Fruit fly (Drosophila melanogaster) whole organism, embryonic: Measurements from ENCODE around the gene CG13239.

ENCODE experiments used
- B-H2 ChIP-seq: fragments of 200-800 bp; sonication (Bioruptor generic); optimal IDR thresholded peaks from 2 replicates; lab custom pipeline; 2018; ENCODE audit warnings: missing biosample characterization, mild to moderate bottlenecking, missing genetic modification characterization
- CG11085 ChIP-seq: fragments of 200-800 bp; sonication (Bioruptor generic); IDR thresholded peaks from 2 replicates; pipeline ENCODE4 v1.3.6; 2022; ENCODE audit warnings: missing biosample characterization, missing genetic modification characterization
- CG11456 ChIP-seq: fragments of 200-800 bp; sonication (Bioruptor generic); IDR thresholded peaks from 3 replicates; pipeline ENCODE4 v1.3.6; 2022; ENCODE audit warnings: missing biosample characterization, missing genetic modification characterization
- CG11695 ChIP-seq: fragments of 200-800 bp; sonication (Bioruptor generic); IDR thresholded peaks from 3 replicates; pipeline ENCODE4 v1.3.6; 2022; ENCODE audit warnings: missing biosample characterization, missing genetic modification characterization
- CG12219 ChIP-seq: fragments of 200-800 bp; sonication (Bioruptor generic); optimal IDR thresholded peaks from 3 replicates; lab custom pipeline; 2018; ENCODE audit warnings: missing biosample characterization, mild to moderate bottlenecking, missing genetic modification characterization
- CG13287 ChIP-seq: fragments of 200-800 bp; sonication (Bioruptor generic); IDR thresholded peaks from 2 replicates; pipeline ENCODE4 v1.3.6; 2022; ENCODE audit warnings: missing biosample characterization, missing genetic modification characterization; ENCODE audit not compliant: partially characterized antibody
- CG13894 ChIP-seq: fragments of 200-800 bp; sonication (Bioruptor generic); optimal IDR thresholded peaks from 3 replicates; lab custom pipeline; 2018; ENCODE audit warnings: missing biosample characterization, mild to moderate bottlenecking, missing genetic modification characterization, moderate library complexity
- CG17912 ChIP-seq: fragments of 200-800 bp; sonication (Bioruptor generic); optimal IDR thresholded peaks from 2 replicates; lab custom pipeline; 2018; ENCODE audit warnings: missing biosample characterization, mild to moderate bottlenecking, missing genetic modification characterization
- CG2129 ChIP-seq: fragments of 200-800 bp; sonication (Bioruptor generic); IDR thresholded peaks from 2 replicates; pipeline ENCODE4 v1.3.6; 2022; ENCODE audit warnings: missing biosample characterization, missing genetic modification characterization; ENCODE audit not compliant: partially characterized antibody
- CG2199 ChIP-seq: fragments of 200-800 bp; sonication (Bioruptor generic); IDR thresholded peaks from 3 replicates; pipeline ENCODE4 v1.3.6; 2022; ENCODE audit warnings: missing biosample characterization, missing genetic modification characterization
- CG3726 ChIP-seq: fragments of 200-800 bp; sonication (Bioruptor generic); IDR thresholded peaks from 3 replicates; pipeline ENCODE4, ENCODE4 v1.3.6; 2022; ENCODE audit warnings: missing biosample characterization, missing genetic modification characterization
- CG3847 ChIP-seq: fragments of 200-800 bp; sonication (Bioruptor generic); IDR thresholded peaks from 2 replicates; pipeline ENCODE4 v1.3.6; 2022; ENCODE audit warnings: missing biosample characterization, missing genetic modification characterization
- CG3995 ChIP-seq: fragments of 200-800 bp; sonication (Bioruptor generic); optimal IDR thresholded peaks from 3 replicates; lab custom pipeline; 2016; ENCODE audit warnings: missing biosample characterization, missing genetic modification characterization
- CG4328 ChIP-seq: fragments of 200-800 bp; sonication (Bioruptor generic); optimal IDR thresholded peaks from 3 replicates; lab custom pipeline; 2017; ENCODE audit warnings: missing biosample characterization, missing genetic modification reagents, missing genetic modification characterization
- CG4360 ChIP-seq: fragments of 200-800 bp; sonication (Bioruptor generic); IDR thresholded peaks from 2 replicates; pipeline ENCODE4 v1.3.6; 2022; ENCODE audit warnings: missing biosample characterization, missing genetic modification characterization
- CG4854 ChIP-seq: fragments of 200-800 bp; sonication (Bioruptor generic); optimal IDR thresholded peaks from 2 replicates; lab custom pipeline; 2016; ENCODE audit warnings: missing biosample characterization, missing genetic modification characterization, inconsistent platforms
- CG6272 ChIP-seq: fragments of 200-800 bp; sonication (Bioruptor generic); IDR thresholded peaks from 2 replicates; pipeline ENCODE4 v1.3.6; 2022; ENCODE audit warnings: missing biosample characterization, missing genetic modification characterization
- CG6791 ChIP-seq: fragments of 200-800 bp; sonication (Bioruptor generic); IDR thresholded peaks from 3 replicates; pipeline ENCODE4 v1.3.6; 2022; ENCODE audit warnings: missing biosample characterization, missing genetic modification characterization; ENCODE audit not compliant: partially characterized antibody
- CrebB ChIP-seq: fragments of 200-800 bp; sonication (Bioruptor generic); optimal IDR thresholded peaks from 3 replicates; lab custom pipeline; 2018; ENCODE audit warnings: missing biosample characterization, mild to moderate bottlenecking, missing genetic modification characterization
- D19A ChIP-seq: fragments of 200-800 bp; optimal IDR thresholded peaks from 3 replicates; lab custom pipeline; 2019; ENCODE audit warnings: missing biosample characterization, mild to moderate bottlenecking, missing genetic modification characterization, moderate library complexity
- Dfd ChIP-seq, 2 experiments: fragments of >200 bp; optimal IDR thresholded peaks; 2 replicates each; lab custom pipeline; 2017; ENCODE audit warnings: missing biosample characterization in 2 of 2, missing genetic modification characterization in 2 of 2
- Dll ChIP-seq: fragments of 200-800 bp; sonication (Bioruptor generic); IDR thresholded peaks from 4 replicates; pipeline ENCODE4 v1.3.6; 2022; ENCODE audit warnings: missing biosample characterization, missing genetic modification characterization; ENCODE audit not compliant: partially characterized antibody
- Dref ChIP-seq: fragments of 200-800 bp; sonication (Bioruptor generic); IDR thresholded peaks from 2 replicates; pipeline ENCODE4 v1.3.6; 2022; ENCODE audit warnings: missing biosample characterization, missing genetic modification characterization
- E2f2 ChIP-seq: fragments of 200-800 bp; sonication (Bioruptor generic); IDR thresholded peaks from 2 replicates; pipeline ENCODE4 v1.3.6; 2022; ENCODE audit warnings: missing biosample characterization, missing genetic modification characterization
- HLH4C ChIP-seq: fragments of 200-800 bp; sonication (Bioruptor generic); IDR thresholded peaks from 3 replicates; pipeline ENCODE4 v1.3.6; 2022; ENCODE audit warnings: missing biosample characterization, missing genetic modification characterization; ENCODE audit not compliant: partially characterized antibody
- HLHmδ ChIP-seq: fragments of 200-800 bp; sonication (Bioruptor generic); optimal IDR thresholded peaks from 2 replicates; lab custom pipeline; 2018; ENCODE audit warnings: missing biosample characterization, mild to moderate bottlenecking, missing genetic modification characterization, moderate library complexity
- HmgD ChIP-seq: fragments of 200-800 bp; sonication (Bioruptor generic); optimal IDR thresholded peaks from 3 replicates; lab custom pipeline; 2016; ENCODE audit warnings: missing biosample characterization, missing genetic modification characterization
- HmgZ ChIP-seq: fragments of 200-800 bp; sonication (Bioruptor generic); optimal IDR thresholded peaks from 2 replicates; lab custom pipeline; 2018; ENCODE audit warnings: missing biosample characterization, mild to moderate bottlenecking, missing genetic modification characterization
- MBD-R2 ChIP-seq: fragments of 200-800 bp; sonication (Bioruptor generic); IDR thresholded peaks from 2 replicates; pipeline ENCODE4 v1.3.6; 2022; ENCODE audit warnings: missing biosample characterization, missing genetic modification characterization
- MESR4 ChIP-seq: fragments of 200-800 bp; sonication (Bioruptor generic); optimal IDR thresholded peaks from 2 replicates; lab custom pipeline; 2018; ENCODE audit warnings: missing biosample characterization, mild to moderate bottlenecking, missing genetic modification characterization, moderate library complexity
- NK7.1 ChIP-seq: fragments of 200-800 bp; sonication (Bioruptor generic); optimal IDR thresholded peaks from 3 replicates; lab custom pipeline; 2016; ENCODE audit warnings: missing biosample characterization, missing genetic modification characterization
- Pdp1 ChIP-seq, 2 experiments: fragments of 200-800 bp; sonication (Bioruptor generic); optimal IDR thresholded peaks; 3 replicates each; lab custom pipeline; 2016; ENCODE audit warnings: missing biosample characterization in 2 of 2, missing genetic modification characterization in 2 of 2, mild to moderate bottlenecking in 1 of 2, moderate library complexity in 1 of 2
- amos ChIP-seq: fragments of 200-800 bp; sonication (Bioruptor generic); IDR thresholded peaks from 2 replicates; pipeline ENCODE4 v1.3.6; 2022; ENCODE audit warnings: missing biosample characterization, missing genetic modification characterization; ENCODE audit not compliant: partially characterized antibody
- cato ChIP-seq: fragments of 200-800 bp; sonication (Bioruptor generic); optimal IDR thresholded peaks from 2 replicates; lab custom pipeline; 2016; ENCODE audit warnings: missing biosample characterization, missing genetic modification characterization, borderline replicate concordance
- chinmo ChIP-seq: fragments of 200-800 bp; sonication (Bioruptor generic); IDR thresholded peaks from 4 replicates; pipeline ENCODE4 v1.3.6; 2022; ENCODE audit warnings: missing biosample characterization, missing genetic modification characterization; ENCODE audit not compliant: partially characterized antibody
- fd96Cb ChIP-seq: fragments of 200-800 bp; sonication (Bioruptor generic); optimal IDR thresholded peaks from 2 replicates; lab custom pipeline; 2018; ENCODE audit warnings: missing biosample characterization, mild to moderate bottlenecking, missing genetic modification characterization, moderate library complexity
- grau ChIP-seq: fragments of 200-800 bp; optimal IDR thresholded peaks from 3 replicates; lab custom pipeline; 2019; ENCODE audit warnings: missing biosample characterization, mild to moderate bottlenecking, missing genetic modification characterization, moderate library complexity
- inv ChIP-seq: fragments of 200-800 bp; sonication (Bioruptor generic); IDR thresholded peaks from 2 replicates; pipeline ENCODE4 v1.3.6; 2022; ENCODE audit warnings: missing biosample characterization, missing genetic modification characterization; ENCODE audit not compliant: partially characterized antibody
- ken ChIP-seq: fragments of 200-800 bp; sonication (Bioruptor generic); IDR thresholded peaks from 3 replicates; pipeline ENCODE4 v1.3.6; 2022; ENCODE audit warnings: missing biosample characterization, missing genetic modification characterization
- knrl ChIP-seq: fragments of 200-800 bp; sonication (Bioruptor generic); IDR thresholded peaks from 3 replicates; pipeline ENCODE4 v1.3.6; 2022; ENCODE audit warnings: missing biosample characterization, missing genetic modification characterization; ENCODE audit not compliant: partially characterized antibody
- nmo ChIP-seq: fragments of 200-800 bp; sonication (Bioruptor generic); optimal IDR thresholded peaks from 2 replicates; lab custom pipeline; 2018; ENCODE audit warnings: missing biosample characterization, mild to moderate bottlenecking, missing genetic modification characterization, moderate library complexity
- pfk ChIP-seq: fragments of 200-800 bp; sonication (Bioruptor generic); optimal IDR thresholded peaks from 2 replicates; lab custom pipeline; 2018; ENCODE audit warnings: missing biosample characterization, mild to moderate bottlenecking, missing genetic modification characterization, moderate library complexity
- phol ChIP-seq: fragments of 200-800 bp; sonication (Bioruptor generic); optimal IDR thresholded peaks from 3 replicates; lab custom pipeline; 2018; ENCODE audit warnings: missing biosample characterization, mild to moderate bottlenecking, missing genetic modification characterization, moderate library complexity
- row ChIP-seq: fragments of 200-800 bp; sonication (Bioruptor generic); IDR thresholded peaks from 3 replicates; pipeline ENCODE4 v1.3.6; 2022; ENCODE audit warnings: missing biosample characterization, missing genetic modification characterization
- salm ChIP-seq: fragments of 200-800 bp; sonication (Bioruptor generic); optimal IDR thresholded peaks from 2 replicates; lab custom pipeline; 2018; ENCODE audit warnings: missing biosample characterization, mild to moderate bottlenecking, missing genetic modification characterization
- tna ChIP-seq: fragments of 200-800 bp; sonication (Bioruptor generic); IDR thresholded peaks from 2 replicates; pipeline ENCODE4 v1.3.6; 2022; ENCODE audit warnings: missing biosample characterization, missing genetic modification characterization; ENCODE audit not compliant: partially characterized antibody
- trem ChIP-seq: fragments of 200-800 bp; optimal IDR thresholded peaks from 3 replicates; lab custom pipeline; 2019; ENCODE audit warnings: missing biosample characterization, mild to moderate bottlenecking, missing genetic modification characterization, moderate library complexity
- vvl ChIP-seq: fragments of 200-800 bp; sonication (Bioruptor generic); IDR thresholded peaks from 2 replicates; pipeline ENCODE4 v1.3.6; 2022; ENCODE audit warnings: missing biosample characterization, missing genetic modification characterization
- zen ChIP-seq: fragments of 200-800 bp; sonication (Bioruptor generic); optimal IDR thresholded peaks from 3 replicates; lab custom pipeline; 2018; ENCODE audit warnings: missing biosample characterization, mild to moderate bottlenecking, missing genetic modification characterization, moderate library complexity

CG13239 gene

DNA sequence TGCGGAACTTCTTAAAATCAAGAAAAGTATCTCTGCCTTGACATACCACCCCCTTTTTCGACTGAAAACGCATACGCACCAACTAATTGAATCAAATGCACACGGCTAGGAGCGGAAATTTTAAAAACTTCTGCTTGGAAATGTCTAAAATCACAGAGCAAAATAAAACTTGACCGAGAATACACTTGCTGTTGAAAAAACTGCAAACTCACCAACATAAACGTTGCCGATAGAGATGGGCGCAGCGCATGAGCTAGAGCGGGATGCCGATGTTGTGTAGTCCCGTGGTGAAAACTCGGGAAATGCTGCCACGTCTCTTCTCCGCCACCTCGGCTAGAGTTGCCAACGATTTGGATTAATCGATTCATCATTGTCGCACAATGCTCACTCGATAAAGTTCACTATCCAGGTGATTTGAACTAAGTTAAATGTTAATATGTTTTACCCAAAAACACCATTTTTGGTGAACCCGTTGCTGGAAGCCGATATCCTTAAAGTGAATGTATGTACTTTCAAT lies 11.3 kb downstream of the CG13239 start, which contains the start of the genes CG11109 and Arf1:
CG11109 (plus strand) TSS at position 356 of the 517 bp plus-strand sequence.
Arf1 (minus strand) TSS at position 387 of the 517 bp plus-strand sequence.
- TF ChIP-seq CG3726 (GFP tag; lab: Robert Waterston, UW) (no peak), pfk (peak; percentile 19), chinmo (peak; percentile 80), MBD-R2 (GFP tag; lab: Robert Waterston, UW) (peak; percentile 76), amos (GFP tag; lab: Robert Waterston, UW) (peak; percentile 85), vvl (0 out of 2 replicates have a peak, but pooled peaks have one; percentile 10), CG17912 (GFP tag; lab: Kevin White, UChicago) (peak; percentile 47), knrl (GFP tag; lab: Robert Waterston, UW) (peak; percentile 62), CG2199 (0 out of 3 replicates have a peak, but pooled peaks have one; percentile 11), B-H2 (peak; percentile 1), CG3995 (GFP tag; lab: Kevin White, UChicago) (peak; percentile 83), CG4360 (no peak), D19A (peak; percentile 1), MESR4 (peak; percentile 70), inv (GFP tag; lab: Robert Waterston, UW) (peak; percentile 44; the same call in 1 of the 2 replicates), CG11695 (peak; percentile 25; the same call in 1 of the 3 replicates), CG13287 (peak; percentile 55), CG12219 (GFP tag; lab: Kevin White, UChicago) (peak; percentile 0), CG3847 (GFP tag; lab: Robert Waterston, UW) (peak; percentile 45), CG13894 (no peak), CG2129 (GFP tag; lab: Robert Waterston, UW) (peak; percentile 47), CG6272 (GFP tag; lab: Robert Waterston, UW) (no peak), CG11456 (GFP tag; lab: Robert Waterston, UW) (no peak), trem (peak; percentile 39), E2f2 (GFP tag; lab: Robert Waterston, UW) (peak; percentile 61), HLH4C (peak; percentile 59; the same call in 2 of the 3 replicates), row (GFP tag; lab: Robert Waterston, UW) (peak; percentile 60), HmgD (GFP tag; lab: Kevin White, UChicago) (peak; percentile 2), CG4854 (peak; percentile 86), NK7.1 (GFP tag; lab: Kevin White, UChicago) (no peak), CG11085 (GFP tag; lab: Robert Waterston, UW) (no peak), CG6791 (peak; percentile 89), HmgZ (tag; lab: Kevin White, UChicago) (peak; percentile 68), Dll (GFP tag; lab: Robert Waterston, UW) (peak; percentile 51), Dfd (GFP tag; optimal IDR thresholded peaks at IDR 0.05; lab: Kevin White, UChicago) (no peak), HLHmδ (GFP tag; lab: Kevin White, UChicago) (peak; percentile 65), Dref (GFP tag; lab: Robert Waterston, UW) (peak; percentile 87), grau (tag; lab: Kevin White, UChicago) (peak; percentile 24), nmo (GFP tag; lab: Kevin White, UChicago) (peak; percentile 19), tna (GFP tag; lab: Robert Waterston, UW) (peak; percentile 44), zen (tag; lab: Kevin White, UChicago) (peak; percentile 0), ken (GFP tag; lab: Robert Waterston, UW) (no peak), CG4328 (GFP tag; lab: Kevin White, UChicago) (no peak), cato (GFP tag; lab: Kevin White, UChicago) (no peak), Pdp1 (GFP tag; optimal IDR thresholded peaks at IDR 0.05; lab: Kevin White, UChicago) (peak in 1 of 2 experiments; percentile 7), CrebB (tag; lab: Kevin White, UChicago) (peak; percentile 36), salm (tag; lab: Kevin White, UChicago) (no peak), phol (tag; lab: Kevin White, UChicago) (peak; percentile 6), fd96Cb (tag; lab: Kevin White, UChicago) (no peak)
